Fruit fly (Drosophila melanogaster): ENCODE results near the gene CG16813.

CG16813 gene

dm6 chr2L:13227242-13227641 is at the start of gene CG16813:
Gene CG16813, plus strand, starts transcription at chr2L:13227529.
- no peak for TF ChIP-seq Clk (GFP tag; optimal IDR thresholded peaks at IDR 0.05)
- TF ChIP-seq pad (GFP tag; optimal IDR thresholded peaks at IDR 0.05): no peak
- no peak for TF ChIP-seq CG5204 (GFP tag; optimal IDR thresholded peaks at IDR 0.05)
- no peak for TF ChIP-seq CG33017 (tag; optimal IDR thresholded peaks at IDR 0.05)
- TF ChIP-seq CG1620 (GFP tag; optimal IDR thresholded peaks at IDR 0.05): no peak
- no peak for TF ChIP-seq ovo (GFP tag; optimal IDR thresholded peaks at IDR 0.05)
- no peak for TF ChIP-seq kay (GFP tag; ENCODE audit: borderline replicate concordance)
- no peak for TF ChIP-seq Mnt (GFP tag; optimal IDR thresholded peaks at IDR 0.05)
- TF ChIP-seq CG7101 (tag; optimal IDR thresholded peaks at IDR 0.05): no peak
- TF ChIP-seq toe (GFP tag; optimal IDR thresholded peaks at IDR 0.05): no peak
- TF ChIP-seq CG14711 (tag; optimal IDR thresholded peaks at IDR 0.05): no peak

dm6 chr2L:13179095-13179494 is 48.2 kb upstream of the CG16813 start, which contains the start of gene Alg7:
Gene Alg7, plus strand, starts transcription at chr2L:13179247.
- no peak for TF ChIP-seq Mnt (GFP tag; optimal IDR thresholded peaks at IDR 0.05)
- peak; percentile 45 for TF ChIP-seq tj (GFP tag; optimal IDR thresholded peaks at IDR 0.05)
- TF ChIP-seq toe (GFP tag; optimal IDR thresholded peaks at IDR 0.05): no peak
- no peak for TF ChIP-seq ovo (GFP tag; optimal IDR thresholded peaks at IDR 0.05)
- no peak for TF ChIP-seq pad (GFP tag; optimal IDR thresholded peaks at IDR 0.05)
- no peak for TF ChIP-seq Crg-1 (GFP tag; optimal IDR thresholded peaks at IDR 0.05)
- TF ChIP-seq kay (GFP tag; ENCODE audit: borderline replicate concordance): no peak
- peak; percentile 49 for TF ChIP-seq bab1 (GFP tag; optimal IDR thresholded peaks at IDR 0.05)
- no peak for TF ChIP-seq CG12768 (GFP tag; optimal IDR thresholded peaks at IDR 0.05)
- no peak for TF ChIP-seq cnc (optimal IDR thresholded peaks at IDR 0.05)
- no peak for TF ChIP-seq CG5204 (GFP tag; optimal IDR thresholded peaks at IDR 0.05)
- no peak for TF ChIP-seq CG11617 (GFP tag; optimal IDR thresholded peaks at IDR 0.05)
- no peak for TF ChIP-seq Hr96 (GFP tag; optimal IDR thresholded peaks at IDR 0.05)
- TF ChIP-seq Clk (GFP tag; optimal IDR thresholded peaks at IDR 0.05): no peak
- TF ChIP-seq CG7101 (tag; optimal IDR thresholded peaks at IDR 0.05): no peak
- TF ChIP-seq CG1620 (GFP tag; optimal IDR thresholded peaks at IDR 0.05): no peak
- no peak for TF ChIP-seq CG14711 (tag; optimal IDR thresholded peaks at IDR 0.05)

- no peak for TF ChIP-seq Crg-1 (GFP tag; optimal IDR thresholded peaks at IDR 0.05)
- TF ChIP-seq tj (GFP tag; optimal IDR thresholded peaks at IDR 0.05): no peak
- TF ChIP-seq Mnt (GFP tag; optimal IDR thresholded peaks at IDR 0.05): no peak
- TF ChIP-seq Clk (GFP tag; optimal IDR thresholded peaks at IDR 0.05): no peak
- no peak for TF ChIP-seq CG1620 (GFP tag; optimal IDR thresholded peaks at IDR 0.05)
- no peak for TF ChIP-seq CG33017 (tag; optimal IDR thresholded peaks at IDR 0.05)
- TF ChIP-seq kay (GFP tag; ENCODE audit: borderline replicate concordance): no peak
- TF ChIP-seq ovo (GFP tag; optimal IDR thresholded peaks at IDR 0.05): no peak
- TF ChIP-seq CG11617 (GFP tag; optimal IDR thresholded peaks at IDR 0.05): no peak
- TF ChIP-seq Hr96 (GFP tag; optimal IDR thresholded peaks at IDR 0.05): no peak
- TF ChIP-seq CG12768 (GFP tag; optimal IDR thresholded peaks at IDR 0.05): no peak
- TF ChIP-seq cnc (optimal IDR thresholded peaks at IDR 0.05): no peak
- no peak for TF ChIP-seq CG5204 (GFP tag; optimal IDR thresholded peaks at IDR 0.05)
- no peak for TF ChIP-seq bab1 (GFP tag; optimal IDR thresholded peaks at IDR 0.05)
- TF ChIP-seq CG7045 (GFP tag; optimal IDR thresholded peaks at IDR 0.05): no peak
- no peak for TF ChIP-seq toe (GFP tag; optimal IDR thresholded peaks at IDR 0.05)
- TF ChIP-seq CG7101 (tag; optimal IDR thresholded peaks at IDR 0.05): no peak
- no peak for TF ChIP-seq pad (GFP tag; optimal IDR thresholded peaks at IDR 0.05)
These were observed 44.9 kb upstream of the CG16813 start, which contains the start of gene Mgat3 for dm6 chr2L:13182415-13182814. Gene Mgat3, minus strand, starts transcription at chr2L:13182596.

dm6 chr2L:13183150-13183549 is 44.2 kb upstream of the CG16813 start, which contains the start of gene Rsph1:
Gene Rsph1, plus strand, starts transcription at chr2L:13183450.
- TF ChIP-seq ovo (GFP tag; optimal IDR thresholded peaks at IDR 0.05) (no peak), tj (GFP tag; optimal IDR thresholded peaks at IDR 0.05) (no peak), Hr96 (GFP tag; optimal IDR thresholded peaks at IDR 0.05) (no peak), CG33017 (tag; optimal IDR thresholded peaks at IDR 0.05) (no peak), Mnt (GFP tag; optimal IDR thresholded peaks at IDR 0.05) (no peak), CG11617 (GFP tag; optimal IDR thresholded peaks at IDR 0.05) (no peak)

- TF ChIP-seq pad (GFP tag; optimal IDR thresholded peaks at IDR 0.05) (peak; percentile 55), CG11617 (GFP tag; optimal IDR thresholded peaks at IDR 0.05) (peak; percentile 44), ovo (GFP tag; optimal IDR thresholded peaks at IDR 0.05) (peak; percentile 19), CG7101 (tag; optimal IDR thresholded peaks at IDR 0.05) (peak; percentile 52), CG5204 (GFP tag; optimal IDR thresholded peaks at IDR 0.05) (no peak), CG1620 (GFP tag; optimal IDR thresholded peaks at IDR 0.05) (no peak), Crg-1 (GFP tag; optimal IDR thresholded peaks at IDR 0.05) (no peak), Mnt (GFP tag; optimal IDR thresholded peaks at IDR 0.05) (peak; percentile 57), CG33017 (tag; optimal IDR thresholded peaks at IDR 0.05) (peak; percentile 43), kay (GFP tag; ENCODE audit: borderline replicate concordance) (no peak), tj (GFP tag; optimal IDR thresholded peaks at IDR 0.05) (peak; percentile 18), CG7045 (GFP tag; optimal IDR thresholded peaks at IDR 0.05) (peak; percentile 26), CG12768 (GFP tag; optimal IDR thresholded peaks at IDR 0.05) (peak; percentile 81), cic (GFP tag; optimal IDR thresholded peaks at IDR 0.05) (peak; percentile 95), bab1 (GFP tag; optimal IDR thresholded peaks at IDR 0.05) (no peak), CG14711 (tag; optimal IDR thresholded peaks at IDR 0.05) (peak; percentile 12), toe (GFP tag; optimal IDR thresholded peaks at IDR 0.05) (no peak), Clk (GFP tag; optimal IDR thresholded peaks at IDR 0.05) (peak; percentile 13), cnc (optimal IDR thresholded peaks at IDR 0.05) (no peak)
These were observed 36.8 kb upstream of the CG16813 start for dm6 chr2L:13190534-13190933.

- TF ChIP-seq CG7101 (tag; optimal IDR thresholded peaks at IDR 0.05): no peak
- TF ChIP-seq Crg-1 (GFP tag; optimal IDR thresholded peaks at IDR 0.05): no peak
- no peak for TF ChIP-seq CG14711 (tag; optimal IDR thresholded peaks at IDR 0.05)
- TF ChIP-seq bab1 (GFP tag; optimal IDR thresholded peaks at IDR 0.05): no peak
- no peak for TF ChIP-seq pad (GFP tag; optimal IDR thresholded peaks at IDR 0.05)
- TF ChIP-seq toe (GFP tag; optimal IDR thresholded peaks at IDR 0.05): no peak
- peak; percentile 2 for TF ChIP-seq ovo (GFP tag; optimal IDR thresholded peaks at IDR 0.05)
These were observed 36.2 kb upstream of the CG16813 start for dm6 chr2L:13191052-13191678.
